Worm (Caenorhabditis elegans) whole organism, L2 larva: Measurements from ENCODE around the gene K01A12.2.

Experiments used
- C34F6.9 ChIP-seq: fragments of 150-350 bp; optimal IDR thresholded peaks from 2 replicates; lab custom pipeline; 2014; ENCODE audit warnings: missing biosample characterization, missing genetic modification characterization
- F13H6.1 ChIP-seq: sonication (generic microtip); optimal IDR thresholded peaks from 2 replicates; lab custom pipeline; 2016; ENCODE audit warnings: missing genetic modification characterization, missing compliant biosample characterization
- ZK546.5 ChIP-seq: sonication (generic microtip); optimal IDR thresholded peaks from 2 replicates; lab custom pipeline; 2017; ENCODE audit warnings: missing biosample characterization, missing genetic modification characterization
- blmp-1 ChIP-seq: sonication (generic microtip); optimal IDR thresholded peaks from 2 replicates; lab custom pipeline; 2017; ENCODE audit warnings: missing genetic modification characterization, mild to moderate bottlenecking, missing compliant biosample characterization, antibody characterized with exemption, moderate library complexity; ENCODE audit not compliant: insufficient read depth
- ceh-82 ChIP-seq: fragments of 150-350 bp; optimal IDR thresholded peaks from 2 replicates; lab custom pipeline; 2014; ENCODE audit warnings: missing biosample characterization, missing genetic modification characterization
- fos-1 ChIP-seq: fragments of 150-350 bp; optimal IDR thresholded peaks from 2 replicates; lab custom pipeline; 2014; ENCODE audit warnings: missing biosample characterization, missing genetic modification characterization
- gmeb-1 ChIP-seq: fragments of 150-350 bp; optimal IDR thresholded peaks from 2 replicates; lab custom pipeline; 2014; ENCODE audit warnings: missing biosample characterization, missing genetic modification characterization
- lsy-2 ChIP-seq, 2 experiments: fragments of 150-350 bp in 1 of 2; sonication (generic microtip) in 1 of 2; optimal IDR thresholded peaks; 2 replicates each; lab custom pipeline; 2014 to 2017; ENCODE audit warnings: missing biosample characterization in 2 of 2, missing genetic modification characterization in 2 of 2
- mbf-1 ChIP-seq: sonication (generic microtip); optimal IDR thresholded peaks from 2 replicates; lab custom pipeline; 2017; ENCODE audit warnings: missing biosample characterization, missing genetic modification characterization
- nhr-10 ChIP-seq: sonication (generic microtip); optimal IDR thresholded peaks from 2 replicates; lab custom pipeline; 2017; ENCODE audit warnings: missing biosample characterization, missing genetic modification characterization
- nhr-11 ChIP-seq: fragments of 150-350 bp; optimal IDR thresholded peaks from 2 replicates; lab custom pipeline; 2014; ENCODE audit warnings: missing biosample characterization, missing genetic modification characterization
- nhr-12 ChIP-seq: fragments of 150-350 bp; optimal IDR thresholded peaks from 2 replicates; lab custom pipeline; 2014; ENCODE audit warnings: missing biosample characterization, missing genetic modification characterization
- nhr-129 ChIP-seq: fragments of 150-350 bp; optimal IDR thresholded peaks from 2 replicates; lab custom pipeline; 2014; ENCODE audit warnings: missing biosample characterization, missing genetic modification characterization
- nhr-21 ChIP-seq: fragments of 150-350 bp; optimal IDR thresholded peaks from 2 replicates; lab custom pipeline; 2014; ENCODE audit warnings: missing biosample characterization, missing genetic modification characterization
- nhr-237 ChIP-seq: fragments of 150-350 bp; optimal IDR thresholded peaks from 2 replicates; lab custom pipeline; 2014; ENCODE audit warnings: missing biosample characterization, missing genetic modification characterization
- sma-3 ChIP-seq: sonication (generic microtip); optimal IDR thresholded peaks from 2 replicates; lab custom pipeline; 2016; ENCODE audit warnings: missing genetic modification reagents, missing genetic modification characterization, missing compliant biosample characterization
- sma-9 ChIP-seq, 2 experiments: fragments of 150-350 bp in 1 of 2; sonication (generic microtip) in 1 of 2; optimal IDR thresholded peaks; 2 replicates each; lab custom pipeline; 2014 to 2016; ENCODE audit warnings: missing genetic modification characterization in 2 of 2, mild to moderate bottlenecking in 1 of 2, missing biosample characterization in 1 of 2, missing compliant biosample characterization in 1 of 2, missing genetic modification reagents in 1 of 2, moderate library complexity in 1 of 2
- snpc-4 ChIP-seq: fragments of 150-350 bp; optimal IDR thresholded peaks from 2 replicates; lab custom pipeline; 2014; ENCODE audit warnings: missing biosample characterization, missing genetic modification characterization
- unc-39 ChIP-seq: fragments of 150-350 bp; optimal IDR thresholded peaks from 2 replicates; lab custom pipeline; 2014; ENCODE audit warnings: missing biosample characterization, missing genetic modification characterization
- unc-55 ChIP-seq: fragments of 150-350 bp; sonication (generic microtip); optimal IDR thresholded peaks from 3 replicates; lab custom pipeline; 2014; ENCODE audit warnings: missing biosample characterization, missing genetic modification reagents, missing genetic modification characterization
- unc-62 ChIP-seq: fragments of 150-350 bp; optimal IDR thresholded peaks from 2 replicates; lab custom pipeline; 2014; ENCODE audit warnings: missing biosample characterization, missing genetic modification reagents, missing genetic modification characterization
- zag-1 ChIP-seq: fragments of 150-350 bp; optimal IDR thresholded peaks from 2 replicates; lab custom pipeline; 2014; ENCODE audit warnings: missing biosample characterization, missing genetic modification characterization
- ztf-1 ChIP-seq: fragments of 200-800 bp; sonication (Bioruptor generic); conservative IDR thresholded peaks from 2 replicates; pipeline ENCODE4 v1.3.6; 2022; ENCODE audit warnings: missing genetic modification characterization, missing compliant biosample characterization
- ztf-11 ChIP-seq: sonication (generic microtip); optimal IDR thresholded peaks from 2 replicates; lab custom pipeline; 2017; ENCODE audit warnings: missing biosample characterization, missing genetic modification characterization

K01A12.2 gene

DNA sequence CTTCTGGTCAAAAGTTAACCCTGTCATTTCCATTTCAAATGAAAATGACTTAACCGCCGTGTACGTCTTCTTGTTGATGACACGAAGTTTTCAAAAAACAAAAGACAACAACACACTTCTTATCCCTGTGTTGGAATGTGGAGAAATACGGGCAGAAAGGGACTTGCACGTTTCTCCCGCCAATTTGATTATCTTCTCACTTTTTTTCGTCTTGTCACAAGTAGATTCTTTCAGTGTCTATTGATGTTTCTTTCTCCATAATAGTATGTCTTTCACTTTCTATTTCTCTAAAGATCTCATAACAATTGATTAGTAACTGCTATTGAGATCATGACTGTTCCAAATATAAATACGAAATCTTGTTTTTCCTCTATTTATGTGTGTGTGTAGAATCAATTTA, 46.4 kb downstream of the K01A12.2 start:
- TF ChIP-seq snpc-4 (no peak), blmp-1 (tag; lab: Kevin White, UChicago) (peak; percentile 62), mbf-1 (tag; lab: Kevin White, UChicago) (no peak), unc-39 (tag; lab: Kevin White, UChicago) (no peak), nhr-129 (tag; lab: Kevin White, UChicago) (peak; percentile 28), unc-62 (GFP tag; lab: Kevin White, UChicago) (no peak), nhr-237 (tag; lab: Kevin White, UChicago) (no peak), ZK546.5 (no peak), ztf-1 (GFP tag; lab: Robert Waterston, UW) (no peak), sma-9 (GFP tag; optimal IDR thresholded peaks at IDR 0.05; lab: Kevin White, UChicago) (peak; percentile 15), sma-9 (tag; optimal IDR thresholded peaks at IDR 0.05; lab: Kevin White, UChicago) (no peak)

DNA sequence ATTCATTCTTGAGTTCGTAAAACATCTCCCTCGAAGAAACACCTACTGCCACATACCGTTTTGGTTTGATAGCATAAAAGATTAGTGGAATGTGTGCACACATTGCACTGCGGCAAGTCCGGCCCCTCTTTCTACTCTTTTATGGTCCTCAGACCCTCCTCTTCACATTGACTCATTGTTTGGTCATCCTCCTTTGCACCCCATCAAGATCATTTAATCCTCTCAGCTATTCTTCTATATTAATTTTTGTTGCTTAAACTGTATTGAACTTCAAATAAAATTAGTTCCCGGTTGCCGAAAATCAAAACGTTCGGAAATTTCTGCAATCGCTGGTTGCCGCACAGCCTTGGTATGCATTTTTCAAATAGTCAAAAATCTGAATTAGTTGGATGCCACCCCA, 47.2 kb downstream of the K01A12.2 start, which contains the start of gene rig-1:
TSS of gene rig-1 (plus strand) at position 301 of the 400 bp plus-strand sequence.
- TF ChIP-seq nhr-11 (no peak), sma-3 (GFP tag; lab: Kevin White, UChicago) (no peak)
- TF ChIP-seq, all 48 proteins: peak for 0

ce11 chrX:8660909-8661308, 47.8 kb downstream of the K01A12.2 start:
- TF ChIP-seq unc-39 (tag; lab: Kevin White, UChicago) (no peak), gmeb-1 (no peak)

- TF ChIP-seq unc-62 (GFP tag; lab: Kevin White, UChicago) = no peak
- TF ChIP-seq ztf-11 (tag; lab: Kevin White, UChicago) = no peak
- no peak for TF ChIP-seq zag-1 (tag; lab: Kevin White, UChicago)
- TF ChIP-seq mbf-1 (tag; lab: Kevin White, UChicago) = no peak
- TF ChIP-seq nhr-21 = no peak
- no peak for TF ChIP-seq unc-55 (GFP tag; lab: Kevin White, UChicago)
- TF ChIP-seq ceh-82 (tag; lab: Kevin White, UChicago) = no peak
- TF ChIP-seq fos-1 (tag; lab: Kevin White, UChicago) = no peak
- no peak for TF ChIP-seq nhr-10 (tag; lab: Kevin White, UChicago)
- TF ChIP-seq ztf-1 (GFP tag; lab: Robert Waterston, UW) = no peak
- no peak for TF ChIP-seq nhr-12 (tag; lab: Kevin White, UChicago)
- no peak for TF ChIP-seq sma-3 (GFP tag; lab: Kevin White, UChicago)
- TF ChIP-seq lsy-2 (tag; optimal IDR thresholded peaks at IDR 0.05; lab: Kevin White, UChicago) = no peak
- TF ChIP-seq F13H6.1 = no peak
- no peak for TF ChIP-seq blmp-1 (tag; lab: Kevin White, UChicago)
- no peak for TF ChIP-seq nhr-237 (tag; lab: Kevin White, UChicago)
- no peak for TF ChIP-seq C34F6.9 (tag; lab: Kevin White, UChicago)
Observed at ce11 chrX:8662452-8662851, 49.3 kb downstream of the K01A12.2 start.
